Worm (Caenorhabditis elegans) whole organism, L4 larva: ENCODE results near the gene ugt-47.
"Not testable (repeated sequence)": the region's sequence is repeated elsewhere in the genome, so short reads cannot be mapped to it uniquely, and the experiment has no call there.

Source experiments
- ZK546.5 ChIP-seq, 2 experiments: sonication (generic microtip); optimal IDR thresholded peaks; 2 replicates each; lab custom pipeline; 2017; ENCODE audit warnings: missing biosample characterization in 2 of 2, missing genetic modification characterization in 2 of 2
- egl-43 ChIP-seq: fragments of 200-800 bp; sonication (Bioruptor generic); IDR thresholded peaks from 2 replicates; pipeline ENCODE4 v1.3.6; 2022; ENCODE audit warnings: missing genetic modification reagents, missing genetic modification characterization, missing compliant biosample characterization
- mep-1 ChIP-seq: fragments of 150-350 bp; sonication (generic microtip); optimal IDR thresholded peaks from 3 replicates; lab custom pipeline; 2014; ENCODE audit warnings: missing biosample characterization, missing genetic modification characterization
- nhr-28 ChIP-seq: fragments of 150-350 bp; optimal IDR thresholded peaks from 2 replicates; lab custom pipeline; 2014; ENCODE audit warnings: missing biosample characterization, missing genetic modification characterization
- nhr-48 ChIP-seq: sonication (generic microtip); optimal IDR thresholded peaks from 2 replicates; lab custom pipeline; 2016; ENCODE audit warnings: mild to moderate bottlenecking, missing genetic modification characterization, missing compliant biosample characterization
- nhr-77 ChIP-seq: fragments of 150-350 bp; optimal IDR thresholded peaks from 2 replicates; lab custom pipeline; 2014; ENCODE audit warnings: missing biosample characterization, missing genetic modification characterization
- pqm-1 ChIP-seq: sonication (generic microtip); optimal IDR thresholded peaks from 2 replicates; lab custom pipeline; 2017; ENCODE audit warnings: missing biosample characterization, missing genetic modification characterization
- skn-1 ChIP-seq: fragments of 150-350 bp; optimal IDR thresholded peaks from 2 replicates; lab custom pipeline; 2014; ENCODE audit warnings: missing biosample characterization, missing genetic modification characterization
- ztf-11 ChIP-seq: fragments of 150-350 bp; optimal IDR thresholded peaks from 2 replicates; lab custom pipeline; 2014; ENCODE audit warnings: missing biosample characterization, missing genetic modification characterization

DNA sequence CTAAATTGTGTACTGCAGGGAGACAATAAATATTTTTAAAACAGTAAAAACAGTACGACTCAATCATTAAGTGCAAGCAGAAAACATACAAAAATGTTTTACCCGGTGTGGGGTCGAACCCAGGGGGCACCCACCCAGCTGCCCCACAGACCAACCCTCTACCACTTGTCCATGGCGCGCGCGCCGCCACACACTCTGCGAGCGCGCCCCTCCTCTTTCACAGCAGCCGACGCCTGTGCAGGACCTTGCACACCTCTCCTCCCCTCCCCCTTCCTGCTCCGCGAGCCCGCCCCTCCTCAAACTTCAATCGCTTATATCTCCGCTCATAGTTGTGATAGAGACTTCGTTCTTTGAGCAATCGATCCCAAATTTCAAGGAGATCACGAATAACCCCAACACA lies 40.2 kb upstream of the ugt-47 start:
- not testable (repeated sequence) for TF ChIP-seq ztf-11; ZK546.5 (tag; optimal IDR thresholded peaks at IDR 0.05; lab: Kevin White, UChicago); pqm-1; nhr-28 (tag; lab: Kevin White, UChicago); skn-1 (tag; lab: Kevin White, UChicago); egl-43 (GFP tag; lab: Robert Waterston, UW); mep-1; nhr-77 (tag; lab: Kevin White, UChicago); nhr-48 (tag; lab: Kevin White, UChicago)
